Fruit fly (Drosophila melanogaster) whole organism, embryonic: Measurements from ENCODE around the gene tub.

ENCODE experiments used
- BEAF-32 ChIP-seq: fragments of 200-800 bp; sonication (Bioruptor generic); optimal IDR thresholded peaks from 3 replicates; lab custom pipeline; 2017; ENCODE audit warnings: missing biosample characterization, missing genetic modification characterization, mild to moderate bottlenecking, moderate library complexity, missing genetic modification reagents
- CG10959 ChIP-seq: fragments of 200-800 bp; sonication (Bioruptor generic); IDR thresholded peaks from 2 replicates; pipeline ENCODE4 v1.3.6; 2022; ENCODE audit warnings: missing biosample characterization, missing genetic modification characterization
- CG11085 ChIP-seq: fragments of 200-800 bp; sonication (Bioruptor generic); IDR thresholded peaks from 2 replicates; pipeline ENCODE4 v1.3.6; 2022; ENCODE audit warnings: missing biosample characterization, missing genetic modification characterization
- CG11560 ChIP-seq: fragments of 200-800 bp; sonication (Bioruptor generic); IDR thresholded peaks from 3 replicates; pipeline ENCODE4 v1.3.6; 2022; ENCODE audit warnings: missing biosample characterization, missing genetic modification characterization
- CG12659 ChIP-seq: fragments of 200-800 bp; sonication (Bioruptor generic); optimal IDR thresholded peaks from 3 replicates; lab custom pipeline; 2017; ENCODE audit warnings: mild to moderate bottlenecking, missing biosample characterization, missing genetic modification reagents, missing genetic modification characterization
- CG12769 ChIP-seq: fragments of 200-800 bp; sonication (Bioruptor generic); optimal IDR thresholded peaks from 2 replicates; lab custom pipeline; 2019; ENCODE audit warnings: missing biosample characterization, mild to moderate bottlenecking, missing genetic modification characterization, moderate library complexity
- CG13775 ChIP-seq: fragments of 200-800 bp; sonication (Bioruptor generic); optimal IDR thresholded peaks from 3 replicates; lab custom pipeline; 2017; ENCODE audit warnings: missing biosample characterization, mild to moderate bottlenecking, missing genetic modification characterization
- CG15601 ChIP-seq: fragments of 200-800 bp; sonication (Bioruptor generic); optimal IDR thresholded peaks from 3 replicates; lab custom pipeline; 2019; ENCODE audit warnings: missing biosample characterization, mild to moderate bottlenecking, missing genetic modification characterization, moderate library complexity
- CG17385 ChIP-seq: fragments of 200-800 bp; sonication (Bioruptor generic); optimal IDR thresholded peaks from 3 replicates; lab custom pipeline; 2018; ENCODE audit warnings: missing biosample characterization, mild to moderate bottlenecking, missing genetic modification characterization
- CG18619 ChIP-seq: fragments of 200-800 bp; sonication (Bioruptor generic); optimal IDR thresholded peaks from 3 replicates; lab custom pipeline; 2017; ENCODE audit warnings: missing biosample characterization, mild to moderate bottlenecking, missing genetic modification characterization
- CG2116 ChIP-seq: fragments of 200-800 bp; sonication (Bioruptor generic); optimal IDR thresholded peaks from 3 replicates; lab custom pipeline; 2018; ENCODE audit warnings: missing biosample characterization, mild to moderate bottlenecking, missing genetic modification characterization
- CG34376 ChIP-seq: fragments of 200-800 bp; sonication (Bioruptor generic); optimal IDR thresholded peaks from 2 replicates; lab custom pipeline; 2018; ENCODE audit warnings: missing biosample characterization, mild to moderate bottlenecking, missing genetic modification characterization
- CG4617 ChIP-seq: fragments of 200-800 bp; sonication (Bioruptor generic); optimal IDR thresholded peaks from 3 replicates; lab custom pipeline; 2016; ENCODE audit warnings: missing biosample characterization, missing genetic modification characterization, borderline replicate concordance
- CG6683 ChIP-seq: fragments of 200-800 bp; sonication (Bioruptor generic); optimal IDR thresholded peaks from 2 replicates; lab custom pipeline; 2017; ENCODE audit warnings: missing biosample characterization, mild to moderate bottlenecking, missing genetic modification characterization, missing genetic modification reagents
- CG6791 ChIP-seq: fragments of 200-800 bp; sonication (Bioruptor generic); IDR thresholded peaks from 3 replicates; pipeline ENCODE4 v1.3.6; 2022; ENCODE audit warnings: missing biosample characterization, missing genetic modification characterization; ENCODE audit not compliant: partially characterized antibody
- CG7357 ChIP-seq: fragments of 200-800 bp; sonication (Bioruptor generic); IDR thresholded peaks from 3 replicates; pipeline ENCODE4 v1.3.6; 2022; ENCODE audit warnings: missing biosample characterization, missing genetic modification characterization
- CG7987 ChIP-seq: fragments of 200-800 bp; sonication (Bioruptor generic); optimal IDR thresholded peaks from 2 replicates; lab custom pipeline; 2018; ENCODE audit warnings: missing biosample characterization, mild to moderate bottlenecking, missing genetic modification characterization, moderate library complexity
- CG9215 ChIP-seq: fragments of 200-800 bp; sonication (Bioruptor generic); IDR thresholded peaks from 2 replicates; pipeline ENCODE4 v1.3.6; 2022; ENCODE audit warnings: missing biosample characterization, missing genetic modification characterization
- CTCF ChIP-seq: fragments of 200-800 bp; sonication (Bioruptor generic); optimal IDR thresholded peaks from 2 replicates; lab custom pipeline; 2017; ENCODE audit warnings: missing biosample characterization, mild to moderate bottlenecking, missing genetic modification characterization, moderate library complexity
- Chrac-16 ChIP-seq: fragments of 200-800 bp; sonication (Bioruptor generic); optimal IDR thresholded peaks from 3 replicates; lab custom pipeline; 2016; ENCODE audit warnings: missing biosample characterization, missing genetic modification characterization
- Deaf1 ChIP-seq: fragments of 200-800 bp; optimal IDR thresholded peaks from 3 replicates; lab custom pipeline; 2019; ENCODE audit warnings: missing biosample characterization, mild to moderate bottlenecking, missing genetic modification characterization, moderate library complexity
- Dp ChIP-seq: fragments of 200-800 bp; sonication (Bioruptor generic); optimal IDR thresholded peaks from 2 replicates; lab custom pipeline; 2018; ENCODE audit warnings: missing biosample characterization, mild to moderate bottlenecking, missing genetic modification characterization, moderate library complexity
- HLH3B ChIP-seq: fragments of 200-800 bp; sonication (Bioruptor generic); IDR thresholded peaks from 2 replicates; pipeline ENCODE4 v1.3.6; 2022; ENCODE audit warnings: missing biosample characterization, missing genetic modification characterization
- HLHmδ ChIP-seq: fragments of 200-800 bp; sonication (Bioruptor generic); optimal IDR thresholded peaks from 2 replicates; lab custom pipeline; 2018; ENCODE audit warnings: missing biosample characterization, mild to moderate bottlenecking, missing genetic modification characterization, moderate library complexity
- HmgD ChIP-seq: fragments of 200-800 bp; sonication (Bioruptor generic); optimal IDR thresholded peaks from 3 replicates; lab custom pipeline; 2016; ENCODE audit warnings: missing biosample characterization, missing genetic modification characterization
- HmgZ ChIP-seq: fragments of 200-800 bp; sonication (Bioruptor generic); optimal IDR thresholded peaks from 2 replicates; lab custom pipeline; 2018; ENCODE audit warnings: missing biosample characterization, mild to moderate bottlenecking, missing genetic modification characterization
- Hr51 ChIP-seq, 2 experiments: fragments of 200-800 bp; sonication (Bioruptor generic); optimal IDR thresholded peaks; 2 replicates in 1 of 2; 3 replicates in 1 of 2; lab custom pipeline; 2016 to 2018; ENCODE audit warnings: missing biosample characterization in 2 of 2, missing genetic modification characterization in 2 of 2, mild to moderate bottlenecking in 1 of 2, moderate library complexity in 1 of 2
- Max ChIP-seq: fragments of 200-800 bp; sonication (Bioruptor generic); optimal IDR thresholded peaks from 2 replicates; lab custom pipeline; 2016; ENCODE audit warnings: missing biosample characterization, mild to moderate bottlenecking, missing genetic modification characterization
- Spps ChIP-seq: fragments of 200-800 bp; sonication (Bioruptor generic); optimal IDR thresholded peaks from 2 replicates; lab custom pipeline; 2018; ENCODE audit warnings: missing biosample characterization, mild to moderate bottlenecking, missing genetic modification characterization
- Sry-δ ChIP-seq: fragments of 200-800 bp; sonication (Bioruptor generic); optimal IDR thresholded peaks from 2 replicates; lab custom pipeline; 2016; ENCODE audit warnings: missing biosample characterization, missing genetic modification characterization
- al ChIP-seq: fragments of 200-800 bp; sonication (Bioruptor generic); IDR thresholded peaks from 2 replicates; pipeline ENCODE4 v1.3.6; 2022; ENCODE audit warnings: missing biosample characterization, missing genetic modification characterization
- da ChIP-seq: fragments of 200-800 bp; sonication (Bioruptor generic); optimal IDR thresholded peaks from 2 replicates; lab custom pipeline; 2016; ENCODE audit warnings: missing biosample characterization, missing genetic modification characterization
- danr ChIP-seq: fragments of 200-800 bp; sonication (Bioruptor generic); IDR thresholded peaks from 2 replicates; pipeline ENCODE4 v1.3.6; 2022; ENCODE audit warnings: missing biosample characterization, missing genetic modification characterization
- gfzf ChIP-seq: fragments of 200-800 bp; sonication (Bioruptor generic); optimal IDR thresholded peaks from 2 replicates; lab custom pipeline; 2016; ENCODE audit warnings: missing biosample characterization, mild to moderate bottlenecking, missing genetic modification characterization, moderate library complexity
- kah ChIP-seq: fragments of 200-800 bp; sonication (Bioruptor generic); optimal IDR thresholded peaks from 2 replicates; lab custom pipeline; 2018; ENCODE audit warnings: missing biosample characterization, mild to moderate bottlenecking, missing genetic modification characterization
- mld ChIP-seq: fragments of 200-800 bp; sonication (Bioruptor generic); IDR thresholded peaks from 3 replicates; pipeline ENCODE4 v1.3.6; 2022; ENCODE audit warnings: missing biosample characterization, missing genetic modification characterization; ENCODE audit not compliant: partially characterized antibody
- org-1 ChIP-seq: fragments of 200-800 bp; sonication (Bioruptor generic); optimal IDR thresholded peaks from 2 replicates; lab custom pipeline; 2017; ENCODE audit warnings: missing biosample characterization, missing genetic modification characterization
- p53 ChIP-seq: fragments of 200-800 bp; sonication (Bioruptor generic); optimal IDR thresholded peaks from 2 replicates; lab custom pipeline; 2016; ENCODE audit warnings: missing biosample characterization, missing genetic modification characterization
- pfk ChIP-seq: fragments of 200-800 bp; sonication (Bioruptor generic); optimal IDR thresholded peaks from 2 replicates; lab custom pipeline; 2018; ENCODE audit warnings: missing biosample characterization, mild to moderate bottlenecking, missing genetic modification characterization, moderate library complexity
- sens-2 ChIP-seq: fragments of 200-800 bp; sonication (Bioruptor generic); IDR thresholded peaks from 2 replicates; pipeline ENCODE4 v1.3.6; 2022; ENCODE audit warnings: missing biosample characterization, missing genetic modification characterization
- sob ChIP-seq: fragments of 200-800 bp; sonication (Bioruptor generic); IDR thresholded peaks from 2 replicates; pipeline ENCODE4 v1.3.6; 2022; ENCODE audit warnings: missing biosample characterization, missing genetic modification characterization
- sr ChIP-seq: fragments of 200-800 bp; sonication (Bioruptor generic); IDR thresholded peaks from 3 replicates; pipeline ENCODE4 v1.3.6; 2022; ENCODE audit warnings: missing biosample characterization, missing genetic modification characterization
- stwl ChIP-seq: fragments of 200-800 bp; sonication (Bioruptor generic); optimal IDR thresholded peaks from 3 replicates; lab custom pipeline; 2018; ENCODE audit warnings: missing biosample characterization, mild to moderate bottlenecking, missing genetic modification characterization, moderate library complexity
- tgo ChIP-seq: fragments of 200-800 bp; sonication (Bioruptor generic); IDR thresholded peaks from 3 replicates; pipeline ENCODE4 v1.3.6; 2022; ENCODE audit warnings: missing biosample characterization, missing genetic modification characterization
- trem ChIP-seq: fragments of 200-800 bp; optimal IDR thresholded peaks from 3 replicates; lab custom pipeline; 2019; ENCODE audit warnings: missing biosample characterization, mild to moderate bottlenecking, missing genetic modification characterization, moderate library complexity
- vfl ChIP-seq: fragments of 200-800 bp; sonication (Bioruptor generic); optimal IDR thresholded peaks from 2 replicates; lab custom pipeline; 2016; ENCODE audit warnings: missing biosample characterization, missing genetic modification characterization
- vvl ChIP-seq: fragments of 200-800 bp; sonication (Bioruptor generic); IDR thresholded peaks from 2 replicates; pipeline ENCODE4 v1.3.6; 2022; ENCODE audit warnings: missing biosample characterization, missing genetic modification characterization
- wek ChIP-seq: fragments of 200-800 bp; sonication (Bioruptor generic); optimal IDR thresholded peaks from 3 replicates; lab custom pipeline; 2018; ENCODE audit warnings: missing biosample characterization, mild to moderate bottlenecking, missing genetic modification characterization, moderate library complexity
- zen2 ChIP-seq: fragments of 200-800 bp; sonication (Bioruptor generic); IDR thresholded peaks from 3 replicates; pipeline ENCODE4 v1.3.6; 2022; ENCODE audit warnings: missing biosample characterization, missing genetic modification characterization; ENCODE audit not compliant: partially characterized antibody

tub gene

DNA sequence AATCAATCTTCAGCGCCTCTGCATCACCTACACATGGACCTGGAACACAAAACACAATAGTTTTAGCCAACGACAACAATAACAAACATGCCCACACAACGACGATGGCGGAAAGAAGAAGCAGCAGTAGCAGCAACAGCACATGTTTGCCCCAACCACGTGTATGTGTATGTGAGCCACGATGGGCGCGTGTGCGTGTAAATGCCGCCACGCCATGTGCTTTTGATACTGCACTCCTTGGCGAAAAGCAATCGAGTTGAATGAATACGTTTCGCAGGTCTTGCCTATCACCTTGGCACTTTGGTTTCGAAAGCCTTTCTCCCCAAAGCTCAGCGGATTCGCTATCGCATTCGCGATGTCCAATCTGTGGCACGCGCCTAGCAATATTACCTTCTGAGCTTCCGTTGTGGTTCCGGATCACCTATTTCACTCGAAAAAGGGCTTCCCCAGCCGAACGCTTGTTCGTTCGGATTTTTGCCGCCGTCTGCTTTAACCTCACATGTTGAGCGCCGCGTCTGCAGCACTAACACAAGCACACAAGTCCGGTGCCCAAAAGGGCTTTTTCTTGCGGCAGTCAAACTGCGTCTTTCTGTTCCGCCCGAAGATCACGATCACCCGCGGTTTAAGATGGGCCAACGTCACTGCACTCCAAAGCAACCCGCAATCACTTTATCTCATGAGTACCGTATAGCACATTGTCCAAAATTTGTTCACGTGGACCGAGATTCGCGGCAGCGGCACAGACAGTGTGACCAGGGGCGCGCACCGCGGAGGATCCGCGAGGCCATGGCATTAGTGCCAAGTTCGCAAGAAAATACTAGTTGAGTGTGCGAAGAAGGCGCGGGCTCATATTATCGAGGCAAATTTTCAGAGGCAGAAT, 41.3 kb downstream of the tub start, which contains the start of gene srl (continued):
- peak; percentile 70 for TF ChIP-seq CG2116 (GFP tag; lab: Kevin White, UChicago)
- peak; percentile 47 for TF ChIP-seq BEAF-32 (GFP tag; lab: Kevin White, UChicago)
- TF ChIP-seq kah, result peak; percentile 17
- no peak for TF ChIP-seq CG10959
- TF ChIP-seq Dp (GFP tag; lab: Kevin White, UChicago), result peak; percentile 78
- TF ChIP-seq Deaf1 (tag; lab: Kevin White, UChicago), result peak; percentile 78
- TF ChIP-seq CG11560, result no peak
- no peak for TF ChIP-seq da (GFP tag; lab: Kevin White, UChicago)
- TF ChIP-seq sob (GFP tag; lab: Robert Waterston, UW), result peak; percentile 11; the same call in 1 of the 2 replicates
- TF ChIP-seq tgo (GFP tag; lab: Robert Waterston, UW), result no peak
- peak; percentile 66 for TF ChIP-seq trem (tag; lab: Kevin White, UChicago)
- peak; percentile 48 for TF ChIP-seq CG4617 (GFP tag; lab: Kevin White, UChicago)
- no peak for TF ChIP-seq CG7357 (GFP tag; lab: Robert Waterston, UW)
- TF ChIP-seq vfl (GFP tag; lab: Kevin White, UChicago), result no peak
- peak; percentile 30 for TF ChIP-seq p53 (GFP tag; lab: Kevin White, UChicago)
- peak; percentile 72 for TF ChIP-seq stwl (tag; lab: Kevin White, UChicago)
- peak; percentile 96 for TF ChIP-seq gfzf (GFP tag; lab: Kevin White, UChicago)
- peak; percentile 86 for TF ChIP-seq CG7987 (GFP tag; lab: Kevin White, UChicago)
- TF ChIP-seq mld (GFP tag; lab: Robert Waterston, UW), result no peak
- TF ChIP-seq HmgD (GFP tag; lab: Kevin White, UChicago), result peak; percentile 52
- no peak for TF ChIP-seq Spps (tag; lab: Kevin White, UChicago)
- TF ChIP-seq CG18619 (GFP tag; lab: Kevin White, UChicago), result no peak
- no peak for TF ChIP-seq al (GFP tag; lab: Robert Waterston, UW)
- no peak for TF ChIP-seq sens-2 (GFP tag; lab: Robert Waterston, UW)
- TF ChIP-seq wek (GFP tag; lab: Kevin White, UChicago), result peak; percentile 42
- TF ChIP-seq pfk (GFP tag; lab: Kevin White, UChicago), result peak; percentile 13
- no peak for TF ChIP-seq Hr51 (GFP tag; optimal IDR thresholded peaks at IDR 0.05; lab: Kevin White, UChicago)
- TF ChIP-seq HLHmδ (GFP tag; lab: Kevin White, UChicago), result peak; percentile 60
- TF ChIP-seq CTCF (GFP tag; lab: Kevin White, UChicago), result peak; percentile 4
- TF ChIP-seq CG13775, result no peak
- no peak for TF ChIP-seq HLH3B
- TF ChIP-seq Max, result peak; percentile 85
- no peak for TF ChIP-seq org-1
- no peak for TF ChIP-seq CG9215 (GFP tag; lab: Robert Waterston, UW)
- no peak for TF ChIP-seq danr
- TF ChIP-seq CG17385 (GFP tag; lab: Kevin White, UChicago), result peak; percentile 95
- peak; percentile 38 for TF ChIP-seq Sry-δ
- TF ChIP-seq Chrac-16 (GFP tag; lab: Kevin White, UChicago), result no peak
- TF ChIP-seq CG12659 (GFP tag; lab: Kevin White, UChicago), result peak; percentile 71
- TF ChIP-seq zen2 (GFP tag; lab: Robert Waterston, UW), result 0 out of 3 replicates have a peak, but pooled peaks have one; percentile 49
- no peak for TF ChIP-seq CG6683
- no peak for TF ChIP-seq CG11085
- TF ChIP-seq CG6791 (GFP tag; lab: Robert Waterston, UW), result peak; percentile 53; the same call in 2 of the 3 replicates
- TF ChIP-seq HmgZ (tag; lab: Kevin White, UChicago), result peak; percentile 51
- no peak; the same call in 1 of the 2 replicates for TF ChIP-seq vvl (GFP tag; lab: Robert Waterston, UW)
- peak; percentile 51 for TF ChIP-seq CG34376
- peak; percentile 44 for TF ChIP-seq CG12769 (tag; lab: Kevin White, UChicago)
- TF ChIP-seq sr (GFP tag; lab: Robert Waterston, UW), result peak; percentile 76
- no peak for TF ChIP-seq CG15601 (tag; lab: Kevin White, UChicago)
